Worm (Caenorhabditis elegans) whole organism, L1 larva: ENCODE results near the gene Y53F4B.21.

Source experiments
- aha-1 ChIP-seq: fragments of 150-350 bp; optimal IDR thresholded peaks from 2 replicates; lab custom pipeline; 2014; ENCODE audit warnings: missing biosample characterization, missing genetic modification characterization
- alr-1 ChIP-seq: fragments of 200-800 bp; sonication (Bioruptor generic); optimal IDR thresholded peaks from 2 replicates; lab custom pipeline; 2018; ENCODE audit warnings: borderline replicate concordance, mild to moderate bottlenecking, missing genetic modification characterization, missing compliant biosample characterization
- ama-1 ChIP-seq: fragments of 150-350 bp; optimal IDR thresholded peaks from 2 replicates; lab custom pipeline; 2014
- ces-1 ChIP-seq: fragments of 150-350 bp; optimal IDR thresholded peaks from 2 replicates; lab custom pipeline; 2014; ENCODE audit warnings: missing biosample characterization, missing genetic modification reagents, missing genetic modification characterization
- egl-13 ChIP-seq: sonication (generic microtip); optimal IDR thresholded peaks from 2 replicates; lab custom pipeline; 2016; ENCODE audit warnings: missing genotype, missing genetic modification reagents, missing genetic modification characterization, missing compliant biosample characterization
- nhr-12 ChIP-seq: sonication (generic microtip); optimal IDR thresholded peaks from 2 replicates; lab custom pipeline; 2017; ENCODE audit warnings: missing biosample characterization, missing genetic modification characterization
- nhr-28 ChIP-seq: fragments of 150-350 bp; optimal IDR thresholded peaks from 2 replicates; lab custom pipeline; 2014; ENCODE audit warnings: missing biosample characterization, missing genetic modification characterization
- nhr-71 ChIP-seq: sonication (generic microtip); optimal IDR thresholded peaks from 2 replicates; lab custom pipeline; 2016; ENCODE audit warnings: mild to moderate bottlenecking, missing genetic modification characterization, moderate library complexity, missing compliant biosample characterization
- snpc-4 ChIP-seq: fragments of 150-350 bp; optimal IDR thresholded peaks from 2 replicates; lab custom pipeline; 2014; ENCODE audit warnings: missing biosample characterization, missing genetic modification characterization
- tbx-2 ChIP-seq: sonication (generic microtip); optimal IDR thresholded peaks from 2 replicates; lab custom pipeline; 2016; ENCODE audit warnings: missing genetic modification characterization, missing compliant biosample characterization
- unc-130 ChIP-seq: fragments of 150-350 bp; optimal IDR thresholded peaks from 2 replicates; lab custom pipeline; 2017; ENCODE audit warnings: missing biosample characterization, missing genetic modification characterization, inconsistent platforms
- unc-62 ChIP-seq: fragments of 150-350 bp; optimal IDR thresholded peaks from 2 replicates; lab custom pipeline; 2014; ENCODE audit warnings: missing biosample characterization, missing genetic modification reagents, missing genetic modification characterization
- ztf-11 ChIP-seq, 2 experiments: sonication (generic microtip); optimal IDR thresholded peaks; 2 replicates each; lab custom pipeline; 2016 to 2017; ENCODE audit warnings: missing genetic modification characterization in 2 of 2, missing biosample characterization in 1 of 2, missing compliant biosample characterization in 1 of 2

DNA sequence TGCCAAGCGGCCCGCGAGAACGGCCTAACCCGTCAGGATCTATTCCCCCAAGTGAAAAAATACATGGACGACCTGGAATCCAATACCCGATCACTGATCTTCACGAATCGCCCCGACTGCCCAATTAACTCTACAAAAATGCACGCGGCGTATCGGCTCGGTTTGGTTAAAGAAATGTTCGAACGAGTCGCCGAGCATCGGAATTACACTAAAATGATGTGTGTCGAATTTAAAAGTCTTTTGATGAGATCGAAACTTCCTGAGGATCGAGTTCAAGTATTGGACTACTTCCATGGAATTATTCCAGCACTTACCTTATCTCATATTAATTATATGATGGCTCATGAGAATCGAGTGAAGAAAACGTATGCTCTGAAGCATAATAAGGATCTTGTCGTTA lies 17.2 kb downstream of the Y53F4B.21 start:
- no peak for TF ChIP-seq nhr-71 (tag; lab: Kevin White, UChicago)
- no peak for TF ChIP-seq nhr-28 (tag; lab: Kevin White, UChicago)
- no peak for TF ChIP-seq aha-1 (tag; lab: Kevin White, UChicago)
- TF ChIP-seq alr-1 = no peak
- TF ChIP-seq ztf-11 (tag; optimal IDR thresholded peaks at IDR 0.05; lab: Kevin White, UChicago) = no peak
- TF ChIP-seq tbx-2 (tag; lab: Kevin White, UChicago) = no peak
- no peak for TF ChIP-seq unc-62 (GFP tag; lab: Kevin White, UChicago)
- TF ChIP-seq snpc-4 (tag; lab: Kevin White, UChicago) = no peak
- TF ChIP-seq ama-1 = no peak
- TF ChIP-seq nhr-12 (tag; lab: Kevin White, UChicago) = no peak
- no peak for TF ChIP-seq egl-13 (tag; lab: Kevin White, UChicago)
- TF ChIP-seq unc-130 = no peak
- no peak for TF ChIP-seq ces-1 (GFP tag; lab: Kevin White, UChicago)
